Worm (Caenorhabditis elegans): Measurements from ENCODE around the gene K02E10.4.

K02E10.4 gene

ce11 chrX:2483078-2483477 is at the start of gene K02E10.4:
K02E10.4 (plus strand) TSS chrX:2483263.
- no peak for TF ChIP-seq tab-1 (GFP tag; IDR thresholded peaks at IDR 0.05)
- TF ChIP-seq cog-1 (tag; optimal IDR thresholded peaks at IDR 0.05) = no peak
- no peak for TF ChIP-seq ztf-29 (GFP tag; IDR thresholded peaks at IDR 0.05)
- TF ChIP-seq klf-2 (GFP tag; conservative IDR thresholded peaks at IDR 0.05) = no peak

ce11 chrX:2433805-2434204 is 49.3 kb upstream of the K02E10.4 start:
- TF ChIP-seq T22C8.4 (GFP tag; IDR thresholded peaks at IDR 0.05) (no peak), flt-1 (GFP tag; IDR thresholded peaks at IDR 0.05) (no peak), ztf-29 (GFP tag; IDR thresholded peaks at IDR 0.05) (peak; percentile 70), ref-1 (GFP tag; conservative IDR thresholded peaks at IDR 0.05) (no peak), med-1 (GFP tag; optimal IDR thresholded peaks at IDR 0.05; ENCODE audit: insufficient read depth) (no peak)

ce11 chrX:2435353-2435752 is 47.7 kb upstream of the K02E10.4 start:
- TF ChIP-seq flt-1 (GFP tag; IDR thresholded peaks at IDR 0.05) (no peak), ztf-23 (GFP tag; IDR thresholded peaks at IDR 0.05) (no peak), ref-1 (GFP tag; conservative IDR thresholded peaks at IDR 0.05) (no peak), T22C8.4 (GFP tag; IDR thresholded peaks at IDR 0.05) (no peak), klf-2 (GFP tag; conservative IDR thresholded peaks at IDR 0.05) (no peak), cog-1 (tag; optimal IDR thresholded peaks at IDR 0.05) (no peak), ztf-29 (GFP tag; IDR thresholded peaks at IDR 0.05) (no peak), med-1 (GFP tag; optimal IDR thresholded peaks at IDR 0.05; ENCODE audit: insufficient read depth) (no peak), tab-1 (GFP tag; IDR thresholded peaks at IDR 0.05) (no peak)

ce11 chrX:2438857-2439256 is 44.2 kb upstream of the K02E10.4 start, which contains the start of gene gid-2:
gid-2 (minus strand) TSS chrX:2438957.
- no peak for TF ChIP-seq T22C8.4 (GFP tag; IDR thresholded peaks at IDR 0.05)
- no peak for TF ChIP-seq klf-2 (GFP tag; conservative IDR thresholded peaks at IDR 0.05)
- TF ChIP-seq ztf-29 (GFP tag; IDR thresholded peaks at IDR 0.05) = no peak
- TF ChIP-seq ref-1 (GFP tag; conservative IDR thresholded peaks at IDR 0.05) = no peak
- TF ChIP-seq cog-1 (tag; optimal IDR thresholded peaks at IDR 0.05) = no peak
- TF ChIP-seq flt-1 (GFP tag; IDR thresholded peaks at IDR 0.05) = no peak
- no peak for TF ChIP-seq tab-1 (GFP tag; IDR thresholded peaks at IDR 0.05)
- no peak for TF ChIP-seq med-1 (GFP tag; optimal IDR thresholded peaks at IDR 0.05; ENCODE audit: insufficient read depth)
- TF ChIP-seq ztf-23 (GFP tag; IDR thresholded peaks at IDR 0.05) = no peak

- TF ChIP-seq T22C8.4 (GFP tag; IDR thresholded peaks at IDR 0.05) = no peak
Measured at ce11 chrX:2439309-2439708, 43.8 kb upstream of the K02E10.4 start.

- TF ChIP-seq ref-1 (GFP tag; conservative IDR thresholded peaks at IDR 0.05) = no peak
- no peak for TF ChIP-seq ztf-29 (GFP tag; IDR thresholded peaks at IDR 0.05)
- TF ChIP-seq T22C8.4 (GFP tag; IDR thresholded peaks at IDR 0.05) = no peak
- no peak for TF ChIP-seq med-1 (GFP tag; optimal IDR thresholded peaks at IDR 0.05; ENCODE audit: insufficient read depth)
- no peak for TF ChIP-seq tab-1 (GFP tag; IDR thresholded peaks at IDR 0.05)
- no peak for TF ChIP-seq klf-2 (GFP tag; conservative IDR thresholded peaks at IDR 0.05)
- TF ChIP-seq ztf-23 (GFP tag; IDR thresholded peaks at IDR 0.05) = no peak
- no peak for TF ChIP-seq cog-1 (tag; optimal IDR thresholded peaks at IDR 0.05)
- no peak for TF ChIP-seq flt-1 (GFP tag; IDR thresholded peaks at IDR 0.05)
Measured at ce11 chrX:2439728-2440127, 43.3 kb upstream of the K02E10.4 start.

- TF ChIP-seq flt-1 (GFP tag; IDR thresholded peaks at IDR 0.05) = no peak
- no peak for TF ChIP-seq klf-2 (GFP tag; conservative IDR thresholded peaks at IDR 0.05)
- TF ChIP-seq med-1 (GFP tag; optimal IDR thresholded peaks at IDR 0.05; ENCODE audit: insufficient read depth) = no peak
- no peak for TF ChIP-seq ref-1 (GFP tag; conservative IDR thresholded peaks at IDR 0.05)
- TF ChIP-seq ztf-23 (GFP tag; IDR thresholded peaks at IDR 0.05) = no peak
- no peak for TF ChIP-seq ztf-29 (GFP tag; IDR thresholded peaks at IDR 0.05)
- no peak for TF ChIP-seq tab-1 (GFP tag; IDR thresholded peaks at IDR 0.05)
- TF ChIP-seq T22C8.4 (GFP tag; IDR thresholded peaks at IDR 0.05) = no peak
- no peak for TF ChIP-seq cog-1 (tag; optimal IDR thresholded peaks at IDR 0.05)
Measured at ce11 chrX:2441163-2441562, 41.9 kb upstream of the K02E10.4 start.

ce11 chrX:2443304-2443703 is 39.8 kb upstream of the K02E10.4 start, which contains the start of gene T07D1.3:
T07D1.3 (minus strand) TSS chrX:2443404.
- TF ChIP-seq ztf-23 (GFP tag; IDR thresholded peaks at IDR 0.05) (no peak), ztf-29 (GFP tag; IDR thresholded peaks at IDR 0.05) (no peak), flt-1 (GFP tag; IDR thresholded peaks at IDR 0.05) (no peak), T22C8.4 (GFP tag; IDR thresholded peaks at IDR 0.05) (no peak), klf-2 (GFP tag; conservative IDR thresholded peaks at IDR 0.05) (no peak), ref-1 (GFP tag; conservative IDR thresholded peaks at IDR 0.05) (no peak), tab-1 (GFP tag; IDR thresholded peaks at IDR 0.05) (no peak), cog-1 (tag; optimal IDR thresholded peaks at IDR 0.05) (no peak), med-1 (GFP tag; optimal IDR thresholded peaks at IDR 0.05; ENCODE audit: insufficient read depth) (no peak)

- TF ChIP-seq klf-2 (GFP tag; conservative IDR thresholded peaks at IDR 0.05) (no peak), tab-1 (GFP tag; IDR thresholded peaks at IDR 0.05) (no peak), T22C8.4 (GFP tag; IDR thresholded peaks at IDR 0.05) (no peak), ref-1 (GFP tag; conservative IDR thresholded peaks at IDR 0.05) (no peak), ztf-29 (GFP tag; IDR thresholded peaks at IDR 0.05) (no peak), cog-1 (tag; optimal IDR thresholded peaks at IDR 0.05) (no peak), flt-1 (GFP tag; IDR thresholded peaks at IDR 0.05) (no peak), med-1 (GFP tag; optimal IDR thresholded peaks at IDR 0.05; ENCODE audit: insufficient read depth) (no peak), ztf-23 (GFP tag; IDR thresholded peaks at IDR 0.05) (no peak)
Measured at ce11 chrX:2446185-2446584, 36.9 kb upstream of the K02E10.4 start.

- no peak for TF ChIP-seq tab-1 (GFP tag; IDR thresholded peaks at IDR 0.05)
- TF ChIP-seq ztf-23 (GFP tag; IDR thresholded peaks at IDR 0.05) = no peak
- no peak for TF ChIP-seq med-1 (GFP tag; optimal IDR thresholded peaks at IDR 0.05; ENCODE audit: insufficient read depth)
- TF ChIP-seq T22C8.4 (GFP tag; IDR thresholded peaks at IDR 0.05) = no peak
- TF ChIP-seq klf-2 (GFP tag; conservative IDR thresholded peaks at IDR 0.05) = no peak
- TF ChIP-seq ref-1 (GFP tag; conservative IDR thresholded peaks at IDR 0.05) = no peak
- no peak for TF ChIP-seq ztf-29 (GFP tag; IDR thresholded peaks at IDR 0.05)
- TF ChIP-seq cog-1 (tag; optimal IDR thresholded peaks at IDR 0.05) = no peak
- TF ChIP-seq flt-1 (GFP tag; IDR thresholded peaks at IDR 0.05) = no peak
Measured at ce11 chrX:2447214-2447613, 35.8 kb upstream of the K02E10.4 start.
